Worm (Caenorhabditis elegans) whole organism, early embryonic: Measurements from ENCODE around the gene ZK185.3.

ENCODE experiments used
- aly-1 ChIP-seq: sonication (generic microtip); optimal IDR thresholded peaks from 2 replicates; lab custom pipeline; 2016; ENCODE audit warnings: missing genetic modification characterization, missing compliant biosample characterization
- ama-1 ChIP-seq: fragments of 150-350 bp; optimal IDR thresholded peaks from 2 replicates; lab custom pipeline; 2014
- ceh-13 ChIP-seq: fragments of 200-800 bp; sonication (Bioruptor generic); optimal IDR thresholded peaks from 2 replicates; lab custom pipeline; 2018; ENCODE audit warnings: mild to moderate bottlenecking, missing genetic modification characterization, missing compliant biosample characterization
- ceh-36 ChIP-seq: sonication (generic microtip); optimal IDR thresholded peaks from 2 replicates; lab custom pipeline; 2016; ENCODE audit warnings: missing genetic modification characterization, inconsistent platforms, missing compliant biosample characterization
- ets-7 ChIP-seq: sonication (generic microtip); optimal IDR thresholded peaks from 2 replicates; lab custom pipeline; 2016; ENCODE audit warnings: missing genotype, missing genetic modification characterization, missing compliant biosample characterization
- flt-1 ChIP-seq: fragments of 200-800 bp; sonication (Bioruptor generic); IDR thresholded peaks from 2 replicates; pipeline ENCODE4 v1.3.6; 2022; ENCODE audit warnings: missing genetic modification characterization, missing compliant biosample characterization
- hmg-4 ChIP-seq: fragments of 200-800 bp; sonication (Bioruptor generic); optimal IDR thresholded peaks from 2 replicates; lab custom pipeline; 2018; ENCODE audit warnings: mild to moderate bottlenecking, missing genetic modification characterization, missing compliant biosample characterization
- hnd-1 ChIP-seq: sonication (generic microtip); optimal IDR thresholded peaks from 2 replicates; lab custom pipeline; 2016; ENCODE audit warnings: missing genetic modification characterization, missing compliant biosample characterization
- pes-1 ChIP-seq: fragments of 200-800 bp; sonication (Bioruptor generic); IDR thresholded peaks from 2 replicates; pipeline ENCODE4 v1.3.6; 2022; ENCODE audit warnings: missing genetic modification reagents, missing genetic modification characterization, missing compliant biosample characterization
- sea-1 ChIP-seq: fragments of 200-800 bp; sonication (Bioruptor generic); conservative IDR thresholded peaks from 2 replicates; pipeline ENCODE4 v1.3.6; 2022; ENCODE audit warnings: missing genetic modification characterization, missing compliant biosample characterization

- TF ChIP-seq pes-1 (GFP tag; lab: Robert Waterston, UW): no peak
- no peak for TF ChIP-seq hmg-4
- no peak for TF ChIP-seq ceh-13
- no peak for TF ChIP-seq ets-7
- TF ChIP-seq flt-1 (GFP tag; lab: Robert Waterston, UW): no peak
- no peak for TF ChIP-seq sea-1 (GFP tag; lab: Robert Waterston, UW)
- TF ChIP-seq aly-1: no peak
- TF ChIP-seq ceh-36 (tag; lab: Kevin White, UChicago): no peak
- no peak for TF ChIP-seq ama-1 (lab: Kevin White, UChicago)
- no peak for TF ChIP-seq hnd-1
Measured at ce11 chrIV:4551562-4551961, 21.3 kb upstream of the ZK185.3 start.
